Worm (Caenorhabditis elegans) whole organism, young adult: ENCODE data around the gene T28A11.25.

ENCODE experiments used
- F49E8.2 ChIP-seq: sonication (generic microtip); optimal IDR thresholded peaks from 3 replicates; lab custom pipeline; 2017; ENCODE audit warnings: missing genetic modification characterization, mild to moderate bottlenecking, missing compliant biosample characterization, antibody characterized with exemption, moderate library complexity; ENCODE audit not compliant: insufficient read depth
- ama-1 ChIP-seq, 3 experiments: fragments of 150-350 bp in 1 of 3; sonication (generic microtip) in 2 of 3; optimal IDR thresholded peaks; 2 replicates each; lab custom pipeline; 2014 to 2018; ENCODE audit warnings: missing biosample characterization in 2 of 3, missing genetic modification characterization in 2 of 3, missing genetic modification reagents in 2 of 3
- chd-7 ChIP-seq: sonication (generic microtip); optimal IDR thresholded peaks from 2 replicates; lab custom pipeline; 2016; ENCODE audit warnings: mild to moderate bottlenecking, missing genetic modification characterization, moderate library complexity, missing compliant biosample characterization
- efl-1 ChIP-seq: fragments of 150-350 bp; optimal IDR thresholded peaks from 2 replicates; lab custom pipeline; 2014; ENCODE audit warnings: missing biosample characterization, missing genetic modification reagents, missing genetic modification characterization
- madf-3 ChIP-seq: fragments of 200-800 bp; sonication (Bioruptor generic); IDR thresholded peaks from 2 replicates; pipeline ENCODE4 v1.3.6; 2022; ENCODE audit warnings: missing genetic modification reagents, missing genetic modification characterization, missing compliant biosample characterization
- pha-4 ChIP-seq: fragments of 150-350 bp; sonication (generic microtip); optimal IDR thresholded peaks from 2 replicates; lab custom pipeline; 2014; ENCODE audit warnings: missing biosample characterization, missing genetic modification reagents, missing genetic modification characterization
- unc-62 ChIP-seq: fragments of 150-350 bp; optimal IDR thresholded peaks from 2 replicates; lab custom pipeline; 2014; ENCODE audit warnings: missing biosample characterization, missing genetic modification reagents, missing genetic modification characterization
- zfh-2 ChIP-seq: fragments of 200-800 bp; sonication (Bioruptor generic); conservative IDR thresholded peaks from 2 replicates; pipeline ENCODE4 v1.3.6; 2022; ENCODE audit warnings: missing genetic modification reagents, missing genetic modification characterization, missing compliant biosample characterization
- ztf-3 ChIP-seq: fragments of 200-800 bp; sonication (Bioruptor generic); optimal IDR thresholded peaks from 2 replicates; lab custom pipeline; 2018; ENCODE audit warnings: mild to moderate bottlenecking, missing genetic modification characterization, missing compliant biosample characterization
- ztf-6 ChIP-seq: fragments of 200-800 bp; sonication (Bioruptor generic); IDR thresholded peaks from 2 replicates; pipeline ENCODE4 v1.3.6; 2022; ENCODE audit warnings: missing genetic modification reagents, missing genetic modification characterization, missing compliant biosample characterization

ce11 chrV:3250153-3250552 is 31.5 kb upstream of the T28A11.25 start, which contains the start of gene T28A11.13:
- no peak for TF ChIP-seq F49E8.2 (tag; lab: Kevin White, UChicago)
- TF ChIP-seq unc-62 (GFP tag; lab: Kevin White, UChicago), result no peak
- TF ChIP-seq ama-1 (optimal IDR thresholded peaks at IDR 0.05; lab: Kevin White, UChicago), result no peak
- no peak for TF ChIP-seq ama-1 (GFP tag; optimal IDR thresholded peaks at IDR 0.05; lab: Kevin White, UChicago)
- no peak for TF ChIP-seq pha-4 (tag; lab: Kevin White, UChicago)
- no peak for TF ChIP-seq efl-1 (GFP tag; lab: Kevin White, UChicago)
- no peak for TF ChIP-seq ztf-3 (GFP tag; lab: Kevin White, UChicago)
- no peak for TF ChIP-seq zfh-2 (GFP tag; lab: Robert Waterston, UW)
- TF ChIP-seq madf-3, result no peak
- no peak for TF ChIP-seq chd-7 (tag; lab: Kevin White, UChicago)
- no peak for TF ChIP-seq ztf-6 (GFP tag; lab: Robert Waterston, UW)
